Fruit fly (Drosophila melanogaster) whole organism, embryonic: ENCODE measurements around the gene CG31683.

ENCODE experiments used
- Antp ChIP-seq: fragments of 200-800 bp; sonication (Bioruptor generic); optimal IDR thresholded peaks from 3 replicates; lab custom pipeline; 2016; ENCODE audit warnings: missing biosample characterization, missing genetic modification characterization
- Atf3 ChIP-seq: fragments of 200-800 bp; sonication (Bioruptor generic); optimal IDR thresholded peaks from 3 replicates; lab custom pipeline; 2016; ENCODE audit warnings: missing biosample characterization, missing genetic modification characterization
- Atf6 ChIP-seq: fragments of 200-800 bp; sonication (Bioruptor generic); IDR thresholded peaks from 2 replicates; pipeline ENCODE4 v1.3.6; 2022; ENCODE audit warnings: missing biosample characterization, missing genetic modification characterization
- CG10565 ChIP-seq: fragments of 200-800 bp; sonication (Bioruptor generic); optimal IDR thresholded peaks from 3 replicates; lab custom pipeline; 2016; ENCODE audit warnings: missing biosample characterization, mild to moderate bottlenecking, missing genetic modification characterization
- CG11247 ChIP-seq: fragments of 200-800 bp; sonication (Bioruptor generic); IDR thresholded peaks from 2 replicates; pipeline ENCODE4 v1.3.6; 2022; ENCODE audit warnings: missing biosample characterization, missing genetic modification characterization
- CG11398 ChIP-seq: fragments of 200-800 bp; sonication (Bioruptor generic); optimal IDR thresholded peaks from 2 replicates; lab custom pipeline; 2016; ENCODE audit warnings: missing biosample characterization, missing genetic modification characterization
- CG11456 ChIP-seq: fragments of 200-800 bp; sonication (Bioruptor generic); IDR thresholded peaks from 3 replicates; pipeline ENCODE4 v1.3.6; 2022; ENCODE audit warnings: missing biosample characterization, missing genetic modification characterization
- CG11695 ChIP-seq: fragments of 200-800 bp; sonication (Bioruptor generic); IDR thresholded peaks from 3 replicates; pipeline ENCODE4 v1.3.6; 2022; ENCODE audit warnings: missing biosample characterization, missing genetic modification characterization
- CG11696 ChIP-seq: fragments of 200-800 bp; sonication (Bioruptor generic); IDR thresholded peaks from 2 replicates; pipeline ENCODE4 v1.3.6; 2022; ENCODE audit warnings: missing biosample characterization, missing genetic modification characterization
- CG1233 ChIP-seq: fragments of 200-800 bp; sonication (Bioruptor generic); optimal IDR thresholded peaks from 4 replicates; lab custom pipeline; 2018; ENCODE audit warnings: missing biosample characterization, mild to moderate bottlenecking, missing genetic modification characterization
- CG12769 ChIP-seq: fragments of 200-800 bp; sonication (Bioruptor generic); optimal IDR thresholded peaks from 2 replicates; lab custom pipeline; 2019; ENCODE audit warnings: missing biosample characterization, mild to moderate bottlenecking, missing genetic modification characterization, moderate library complexity
- CG17802 ChIP-seq: fragments of 200-800 bp; sonication (Bioruptor generic); optimal IDR thresholded peaks from 2 replicates; lab custom pipeline; 2018; ENCODE audit warnings: missing biosample characterization, mild to moderate bottlenecking, missing genetic modification characterization, moderate library complexity
- CG2199 ChIP-seq: fragments of 200-800 bp; sonication (Bioruptor generic); IDR thresholded peaks from 3 replicates; pipeline ENCODE4 v1.3.6; 2022; ENCODE audit warnings: missing biosample characterization, missing genetic modification characterization
- CG2712 ChIP-seq: fragments of 200-800 bp; optimal IDR thresholded peaks from 3 replicates; lab custom pipeline; 2019; ENCODE audit warnings: missing biosample characterization, mild to moderate bottlenecking, missing genetic modification characterization, moderate library complexity
- CG30403 ChIP-seq: fragments of 200-800 bp; sonication (Bioruptor generic); optimal IDR thresholded peaks from 3 replicates; lab custom pipeline; 2016; ENCODE audit warnings: missing biosample characterization, missing genetic modification characterization
- CG4730 ChIP-seq: fragments of 200-800 bp; sonication (Bioruptor generic); IDR thresholded peaks from 2 replicates; pipeline ENCODE4 v1.3.6; 2022; ENCODE audit warnings: missing biosample characterization, missing genetic modification characterization
- CG5953 ChIP-seq: fragments of 200-800 bp; sonication (Bioruptor generic); IDR thresholded peaks from 2 replicates; pipeline ENCODE4 v1.3.6; 2022; ENCODE audit warnings: missing biosample characterization, missing genetic modification characterization
- CG7928 ChIP-seq: fragments of 200-800 bp; sonication (Bioruptor generic); optimal IDR thresholded peaks from 2 replicates; lab custom pipeline; 2017; ENCODE audit warnings: missing biosample characterization, mild to moderate bottlenecking, missing genetic modification characterization
- CG8089 ChIP-seq: fragments of 200-800 bp; sonication (Bioruptor generic); optimal IDR thresholded peaks from 3 replicates; lab custom pipeline; 2016; ENCODE audit warnings: missing biosample characterization, missing genetic modification characterization
- CG9932 ChIP-seq: fragments of 200-800 bp; sonication (Bioruptor generic); IDR thresholded peaks from 2 replicates; pipeline ENCODE4 v1.3.6; 2022; ENCODE audit warnings: missing biosample characterization, missing genetic modification characterization
- Dad ChIP-seq: fragments of 200-800 bp; sonication (Bioruptor generic); optimal IDR thresholded peaks from 3 replicates; lab custom pipeline; 2016; ENCODE audit warnings: missing biosample characterization, missing genetic modification characterization
- Dfd ChIP-seq, 2 experiments: fragments of >200 bp; optimal IDR thresholded peaks; 2 replicates each; lab custom pipeline; 2017; ENCODE audit warnings: missing biosample characterization in 2 of 2, missing genetic modification characterization in 2 of 2
- Drgx ChIP-seq: fragments of 200-800 bp; sonication (Bioruptor generic); IDR thresholded peaks from 2 replicates; pipeline ENCODE4 v1.3.6; 2022; ENCODE audit warnings: missing biosample characterization, missing genetic modification characterization
- Hr51 ChIP-seq, 2 experiments: fragments of 200-800 bp; sonication (Bioruptor generic); optimal IDR thresholded peaks; 2 replicates in 1 of 2; 3 replicates in 1 of 2; lab custom pipeline; 2016 to 2018; ENCODE audit warnings: missing biosample characterization in 2 of 2, missing genetic modification characterization in 2 of 2, mild to moderate bottlenecking in 1 of 2, moderate library complexity in 1 of 2
- Nf-YA ChIP-seq: fragments of 200-800 bp; sonication (Bioruptor generic); IDR thresholded peaks from 2 replicates; pipeline ENCODE4 v1.3.6; 2022; ENCODE audit warnings: missing biosample characterization, missing genetic modification characterization
- Opbp ChIP-seq: fragments of 200-800 bp; sonication (Bioruptor generic); IDR thresholded peaks from 3 replicates; pipeline ENCODE4 v1.3.6; 2022; ENCODE audit warnings: missing biosample characterization, missing genetic modification characterization; ENCODE audit not compliant: partially characterized antibody
- PHDP ChIP-seq: fragments of 200-800 bp; sonication (Bioruptor generic); optimal IDR thresholded peaks from 3 replicates; lab custom pipeline; 2018; ENCODE audit warnings: missing biosample characterization, mild to moderate bottlenecking, missing genetic modification characterization, moderate library complexity
- Ravus ChIP-seq: fragments of 200-800 bp; sonication (Bioruptor generic); IDR thresholded peaks from 2 replicates; pipeline ENCODE4 v1.3.6; 2022; ENCODE audit warnings: missing biosample characterization, missing genetic modification characterization
- Rfx ChIP-seq: fragments of 200-800 bp; sonication (Bioruptor generic); IDR thresholded peaks from 2 replicates; pipeline ENCODE4 v1.3.6; 2022; ENCODE audit warnings: missing biosample characterization, missing genetic modification characterization
- Sry-β ChIP-seq: fragments of 200-800 bp; sonication (Bioruptor generic); optimal IDR thresholded peaks from 2 replicates; lab custom pipeline; 2018; ENCODE audit warnings: missing biosample characterization, mild to moderate bottlenecking, missing genetic modification characterization, moderate library complexity
- Vsx1 ChIP-seq: fragments of 200-800 bp; sonication (Bioruptor generic); optimal IDR thresholded peaks from 2 replicates; lab custom pipeline; 2017; ENCODE audit warnings: missing biosample characterization, mild to moderate bottlenecking, missing genetic modification characterization, missing genetic modification reagents
- ara ChIP-seq: fragments of 200-800 bp; sonication (Bioruptor generic); IDR thresholded peaks from 2 replicates; pipeline ENCODE4 v1.3.6; 2022; ENCODE audit warnings: missing biosample characterization, missing genetic modification characterization
- bsh ChIP-seq, 2 experiments: fragments of 200-800 bp; sonication (Bioruptor generic); optimal IDR thresholded peaks; 2 replicates each; lab custom pipeline; 2017 to 2018; ENCODE audit warnings: mild to moderate bottlenecking in 2 of 2, missing biosample characterization in 2 of 2, missing genetic modification characterization in 2 of 2, moderate library complexity in 1 of 2
- caup ChIP-seq: fragments of 200-800 bp; sonication (Bioruptor generic); optimal IDR thresholded peaks from 3 replicates; lab custom pipeline; 2017; ENCODE audit warnings: missing biosample characterization, mild to moderate bottlenecking, missing genetic modification characterization, moderate library complexity; ENCODE audit not compliant: severe bottlenecking
- ci ChIP-seq: fragments of 200-800 bp; sonication (Bioruptor generic); IDR thresholded peaks from 3 replicates; pipeline ENCODE4 v1.3.6; 2022; ENCODE audit warnings: missing biosample characterization, missing genetic modification characterization
- dmrt99B ChIP-seq: fragments of 200-800 bp; sonication (Bioruptor generic); optimal IDR thresholded peaks from 2 replicates; lab custom pipeline; 2018; ENCODE audit warnings: missing biosample characterization, mild to moderate bottlenecking, missing genetic modification characterization, moderate library complexity
- fd3F ChIP-seq: fragments of 200-800 bp; sonication (Bioruptor generic); optimal IDR thresholded peaks from 2 replicates; lab custom pipeline; 2018; ENCODE audit warnings: missing biosample characterization, mild to moderate bottlenecking, missing genetic modification characterization, moderate library complexity
- gce ChIP-seq: fragments of 200-800 bp; sonication (Bioruptor generic); IDR thresholded peaks from 3 replicates; pipeline ENCODE4 v1.3.6; 2022; ENCODE audit warnings: missing biosample characterization, missing genetic modification characterization
- gem ChIP-seq: fragments of 200-800 bp; sonication (Bioruptor generic); optimal IDR thresholded peaks from 2 replicates; lab custom pipeline; 2019; ENCODE audit warnings: missing biosample characterization, mild to moderate bottlenecking, missing genetic modification characterization, moderate library complexity
- grau ChIP-seq: fragments of 200-800 bp; optimal IDR thresholded peaks from 3 replicates; lab custom pipeline; 2019; ENCODE audit warnings: missing biosample characterization, mild to moderate bottlenecking, missing genetic modification characterization, moderate library complexity
- grn ChIP-seq: fragments of 200-800 bp; sonication (Bioruptor generic); optimal IDR thresholded peaks from 3 replicates; lab custom pipeline; 2017; ENCODE audit warnings: missing biosample characterization, missing genetic modification characterization
- ro ChIP-seq: fragments of 200-800 bp; sonication (Bioruptor generic); IDR thresholded peaks from 2 replicates; pipeline ENCODE4 v1.3.6; 2022; ENCODE audit warnings: missing biosample characterization, missing genetic modification characterization
- scrt ChIP-seq: fragments of 200-800 bp; sonication (Bioruptor generic); optimal IDR thresholded peaks from 2 replicates; lab custom pipeline; 2018; ENCODE audit warnings: missing biosample characterization, mild to moderate bottlenecking, missing genetic modification characterization, moderate library complexity
- sr ChIP-seq: fragments of 200-800 bp; sonication (Bioruptor generic); IDR thresholded peaks from 3 replicates; pipeline ENCODE4 v1.3.6; 2022; ENCODE audit warnings: missing biosample characterization, missing genetic modification characterization
- sug ChIP-seq: fragments of 200-800 bp; optimal IDR thresholded peaks from 2 replicates; lab custom pipeline; 2019; ENCODE audit warnings: missing biosample characterization, mild to moderate bottlenecking, missing genetic modification characterization, moderate library complexity
- tio ChIP-seq: fragments of 200-800 bp; sonication (Bioruptor generic); optimal IDR thresholded peaks from 2 replicates; lab custom pipeline; 2017; ENCODE audit warnings: missing biosample characterization, missing genetic modification characterization, inconsistent platforms
- wor ChIP-seq: fragments of 200-800 bp; sonication (Bioruptor generic); IDR thresholded peaks from 2 replicates; pipeline ENCODE4 v1.3.6; 2022; ENCODE audit warnings: missing biosample characterization, missing genetic modification characterization

The CG31683 gene

dm6 chr2L:20417597-20418286 lies 32.0 kb downstream of the CG31683 start (continued):
- peak; percentile 7 for TF ChIP-seq CG1233
- no peak for TF ChIP-seq scrt (GFP tag; lab: Kevin White, UChicago)
- TF ChIP-seq sr: peak; percentile 60; the same call in 2 of the 3 replicates
- peak in 1 of 2 experiments; percentile 2 for TF ChIP-seq bsh (GFP tag; optimal IDR thresholded peaks at IDR 0.05; lab: Kevin White, UChicago)
- peak; percentile 92 for TF ChIP-seq CG12769 (tag; lab: Kevin White, UChicago)
- TF ChIP-seq CG11456 (GFP tag; lab: Robert Waterston, UW): peak; percentile 62; the same call in 2 of the 3 replicates
- peak; percentile 52; the same call in 1 of the 3 replicates for TF ChIP-seq ci
- no peak for TF ChIP-seq CG5953 (GFP tag; lab: Robert Waterston, UW)
- no peak for TF ChIP-seq ro (GFP tag; lab: Robert Waterston, UW)
- TF ChIP-seq grn (GFP tag; lab: Kevin White, UChicago): peak; percentile 32
- TF ChIP-seq PHDP (tag; lab: Kevin White, UChicago): peak; percentile 3
- TF ChIP-seq CG11247: peak; percentile 44
- TF ChIP-seq CG11695 (GFP tag; lab: Robert Waterston, UW): no peak
- TF ChIP-seq dmrt99B (tag; lab: Kevin White, UChicago): no peak
- peak; percentile 24; the same call in 1 of the 2 replicates for TF ChIP-seq Atf6 (GFP tag; lab: Robert Waterston, UW)
- peak; percentile 64 for TF ChIP-seq Rfx (GFP tag; lab: Robert Waterston, UW)

dm6 chr2L:20416754-20417563 lies 32.8 kb downstream of the CG31683 start, which contains the start of the genes CG10949 and Arpc2:
Gene CG10949 (minus strand): TSS chr2L:20416918.
Gene Arpc2 (plus strand): TSS chr2L:20417057.
- TF ChIP-seq Dfd (GFP tag; optimal IDR thresholded peaks at IDR 0.05; lab: Kevin White, UChicago) (no peak), Sry-β (GFP tag; lab: Kevin White, UChicago) (no peak), CG10565 (GFP tag; lab: Kevin White, UChicago) (no peak), fd3F (GFP tag; lab: Kevin White, UChicago) (peak; percentile 59), ara (no peak), Vsx1 (no peak), CG7928 (GFP tag; lab: Kevin White, UChicago) (no peak), CG30403 (GFP tag; lab: Kevin White, UChicago) (peak; percentile 65), tio (peak; percentile 42), Atf3 (GFP tag; lab: Kevin White, UChicago) (no peak), CG4730 (peak; percentile 39; the same call in 1 of the 2 replicates), Antp (GFP tag; lab: Kevin White, UChicago) (no peak), Opbp (peak; percentile 41; the same call in 1 of the 3 replicates), grau (tag; lab: Kevin White, UChicago) (peak; percentile 72), CG8089 (GFP tag; lab: Kevin White, UChicago) (no peak), sug (tag; lab: Kevin White, UChicago) (peak; percentile 53), gce (GFP tag; lab: Robert Waterston, UW) (no peak), CG11696 (0 out of 2 replicates have a peak, but pooled peaks have one; percentile 15), Drgx (GFP tag; lab: Robert Waterston, UW) (no peak), CG9932 (GFP tag; lab: Robert Waterston, UW) (peak; percentile 63), Dad (GFP tag; lab: Kevin White, UChicago) (no peak), Hr51 (GFP tag; optimal IDR thresholded peaks at IDR 0.05; lab: Kevin White, UChicago) (peak in 1 of 2 experiments; percentile 68), Ravus (GFP tag; lab: Robert Waterston, UW) (no peak), CG2199 (GFP tag; lab: Robert Waterston, UW) (no peak), wor (GFP tag; lab: Robert Waterston, UW) (no peak), CG2712 (tag; lab: Kevin White, UChicago) (peak; percentile 75), CG11398 (no peak), CG17802 (tag; lab: Kevin White, UChicago) (no peak), Nf-YA (GFP tag; lab: Robert Waterston, UW) (no peak), caup (GFP tag; lab: Kevin White, UChicago) (no peak), gem (peak; percentile 80)
